Fruit fly (Drosophila melanogaster) Kc167 (cell line): ENCODE results near the gene CG9525.

Experiments
- Myc ChIP-seq: fragments of >200 bp; optimal IDR thresholded peaks from 2 replicates; lab custom pipeline; 2017; ENCODE audit warnings: missing external identifiers
- Sin3A ChIP-seq: fragments of >200 bp; optimal IDR thresholded peaks from 2 replicates; lab custom pipeline; 2018; ENCODE audit warnings: missing external identifiers
- h ChIP-seq: fragments of >200 bp; optimal IDR thresholded peaks from 3 replicates; lab custom pipeline; 2018; ENCODE audit warnings: missing external identifiers
- insv ChIP-seq: fragments of >200 bp; optimal IDR thresholded peaks from 3 replicates; lab custom pipeline; 2018; ENCODE audit warnings: missing external identifiers
- psq ChIP-seq: fragments of >200 bp; optimal IDR thresholded peaks from 2 replicates; lab custom pipeline; 2017; ENCODE audit warnings: missing external identifiers
- ttk ChIP-seq: sonication (Bioruptor generic); optimal IDR thresholded peaks from 2 replicates; lab custom pipeline; 2017; ENCODE audit warnings: missing external identifiers

CG9525 gene

DNA sequence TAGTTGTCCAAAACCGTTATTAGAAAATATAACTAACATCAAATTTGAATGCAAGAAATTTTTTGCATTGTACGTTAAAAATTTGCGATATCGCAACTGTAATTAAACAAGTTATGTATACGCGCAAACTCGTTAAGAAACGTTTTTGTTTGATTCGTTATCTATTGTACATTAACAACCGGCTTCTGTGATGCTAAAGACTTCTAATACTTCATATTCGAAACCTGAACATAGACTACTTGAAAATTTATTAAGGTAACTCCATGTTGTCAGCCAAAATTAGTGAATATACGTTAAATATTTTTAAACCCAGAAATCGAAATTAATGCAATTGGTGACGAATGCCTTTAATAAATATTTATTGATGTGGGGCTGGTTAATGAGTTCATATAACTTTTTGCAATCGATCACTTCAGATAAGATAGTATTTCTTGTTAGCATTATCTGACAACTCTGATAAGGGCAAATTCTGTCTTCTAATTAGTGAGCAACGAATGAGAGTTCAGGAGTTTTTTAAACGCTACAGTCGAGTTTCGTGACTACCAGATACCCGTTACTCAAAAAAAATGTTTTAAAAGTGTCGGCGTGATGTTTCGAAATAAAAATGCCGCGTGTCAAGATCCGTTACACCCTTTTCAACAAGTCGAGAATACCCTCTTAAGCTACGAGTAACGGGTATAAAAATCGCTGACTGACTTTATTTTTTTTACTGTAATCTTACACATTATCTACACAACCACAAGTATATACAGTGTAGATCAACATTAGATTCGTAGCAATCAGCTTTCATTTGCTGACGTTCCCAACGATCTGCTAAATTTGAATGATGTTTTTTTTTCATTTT, 9.7 kb downstream of the CG9525 start:
- TF ChIP-seq h (lab: Kevin White, UChicago) (no peak), insv (lab: Kevin White, UChicago) (no peak), Myc (lab: Kevin White, UChicago) (no peak), Sin3A (lab: Kevin White, UChicago) (no peak), ttk (lab: Kevin White, UChicago) (no peak)

dm6 chr2L:8951184-8951934, 10.8 kb downstream of the CG9525 start, which contains the start of gene C1GalTA:
Gene C1GalTA (minus strand): TSS chr2L:8951216.
- TF ChIP-seq insv (lab: Kevin White, UChicago) (no peak), Sin3A (lab: Kevin White, UChicago) (no peak), ttk (lab: Kevin White, UChicago) (no peak), psq (lab: Kevin White, UChicago) (no peak), Myc (lab: Kevin White, UChicago) (no peak), h (lab: Kevin White, UChicago) (no peak)

- TF ChIP-seq h (lab: Kevin White, UChicago) (no peak), Sin3A (lab: Kevin White, UChicago) (no peak), insv (lab: Kevin White, UChicago) (no peak)
Measured at dm6 chr2L:8949919-8950722, 12.0 kb downstream of the CG9525 start.

DNA sequence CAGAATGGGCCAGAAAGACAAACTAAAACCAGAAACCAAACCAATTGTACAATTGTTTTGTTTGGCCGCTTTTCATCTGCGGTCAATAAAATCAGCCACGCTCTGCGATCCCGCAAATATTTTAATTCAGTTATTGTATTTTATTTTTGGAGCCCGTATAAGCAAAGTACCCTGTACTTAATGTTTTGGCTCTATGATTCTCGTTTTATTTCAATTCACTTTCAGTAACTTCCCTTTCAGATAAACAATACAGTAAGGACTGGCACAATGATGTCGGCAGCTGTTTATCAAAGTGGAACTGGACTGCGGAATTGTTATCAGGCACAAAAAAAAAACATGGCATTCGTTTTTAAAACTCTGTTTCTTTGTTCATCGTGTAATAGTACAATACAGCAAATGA, 13.5 kb downstream of the CG9525 start:
- TF ChIP-seq psq (lab: Kevin White, UChicago) = no peak
- TF ChIP-seq ttk (lab: Kevin White, UChicago) = no peak
- TF ChIP-seq insv (lab: Kevin White, UChicago) = no peak
- TF ChIP-seq Myc (lab: Kevin White, UChicago) = no peak
- TF ChIP-seq Sin3A (lab: Kevin White, UChicago) = no peak
- no peak for TF ChIP-seq h (lab: Kevin White, UChicago)

DNA sequence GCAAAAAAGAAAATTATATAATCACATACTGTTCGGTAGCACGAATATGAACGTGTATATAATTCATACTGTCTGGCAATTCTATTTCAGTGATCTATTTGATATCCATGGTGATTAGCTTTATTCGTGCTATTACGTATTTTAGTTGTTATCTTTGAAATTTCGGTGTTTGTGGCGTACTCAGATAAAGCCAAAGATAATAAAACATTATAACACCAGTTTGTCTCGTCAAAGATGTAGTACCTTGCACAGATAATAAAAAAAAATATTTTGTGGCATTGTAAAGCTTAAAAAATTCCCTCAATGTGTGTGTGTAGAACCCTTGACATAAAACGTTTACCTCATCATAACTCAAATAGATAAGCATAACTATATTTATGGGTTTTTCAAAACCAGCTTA, 14.2 kb downstream of the CG9525 start:
- TF ChIP-seq Sin3A (lab: Kevin White, UChicago) = no peak
- TF ChIP-seq insv (lab: Kevin White, UChicago) = no peak
- TF ChIP-seq psq (lab: Kevin White, UChicago) = no peak
- TF ChIP-seq Myc (lab: Kevin White, UChicago) = no peak

DNA sequence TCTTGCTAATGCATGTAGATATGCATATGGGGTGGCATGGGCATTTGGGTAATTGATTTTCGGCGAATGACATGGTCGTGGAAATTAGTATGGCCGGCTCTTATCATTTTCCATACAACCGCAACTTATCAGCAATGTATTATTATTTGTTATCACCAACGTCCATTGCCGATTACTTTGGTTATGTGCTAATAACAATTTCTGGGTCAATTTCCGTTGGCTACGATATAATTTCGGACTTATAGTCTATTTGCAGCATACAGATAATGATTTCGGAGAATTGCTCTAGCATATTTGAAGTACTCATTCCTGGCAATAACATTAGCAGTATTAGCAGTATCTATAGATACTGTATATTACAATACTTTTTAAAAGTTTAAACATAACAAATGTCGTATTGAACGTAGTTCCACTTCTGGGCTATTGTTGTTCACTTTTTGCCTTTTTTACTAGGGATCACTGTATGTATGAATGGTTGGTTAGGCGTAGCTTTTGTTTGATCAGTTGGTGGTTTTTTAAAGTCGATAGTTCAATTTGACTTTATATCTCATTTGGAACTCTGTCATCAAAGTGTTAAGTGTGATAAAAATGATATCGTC, 15.3 kb downstream of the CG9525 start, which contains the start of gene CG46397:
TSS of gene CG46397 (plus strand) at position 549 of the 599 bp plus-strand sequence.
- TF ChIP-seq ttk (lab: Kevin White, UChicago) (no peak), insv (lab: Kevin White, UChicago) (no peak), h (lab: Kevin White, UChicago) (no peak), psq (lab: Kevin White, UChicago) (no peak), Sin3A (lab: Kevin White, UChicago) (no peak), Myc (lab: Kevin White, UChicago) (no peak)

- TF ChIP-seq ttk (lab: Kevin White, UChicago) (no peak), Myc (lab: Kevin White, UChicago) (no peak), h (lab: Kevin White, UChicago) (no peak), psq (lab: Kevin White, UChicago) (no peak), insv (lab: Kevin White, UChicago) (no peak)
Measured at dm6 chr2L:8943110-8943509, 19.0 kb downstream of the CG9525 start, which contains the start of gene CG9515. Gene CG9515 (minus strand): TSS chr2L:8943257.

dm6 chr2L:8941736-8942337, 20.3 kb downstream of the CG9525 start, which contains the start of gene Argl:
Gene Argl (minus strand): TSS chr2L:8942105.
- TF ChIP-seq h (lab: Kevin White, UChicago) (no peak), Myc (lab: Kevin White, UChicago) (no peak), insv (lab: Kevin White, UChicago) (no peak), psq (lab: Kevin White, UChicago) (no peak), Sin3A (lab: Kevin White, UChicago) (no peak), ttk (lab: Kevin White, UChicago) (no peak)

- TF ChIP-seq Sin3A (lab: Kevin White, UChicago) (no peak), insv (lab: Kevin White, UChicago) (no peak), psq (lab: Kevin White, UChicago) (no peak), h (lab: Kevin White, UChicago) (no peak), Myc (lab: Kevin White, UChicago) (no peak), ttk (lab: Kevin White, UChicago) (no peak)
Measured at dm6 chr2L:8940680-8941079, 21.5 kb downstream of the CG9525 start.

DNA sequence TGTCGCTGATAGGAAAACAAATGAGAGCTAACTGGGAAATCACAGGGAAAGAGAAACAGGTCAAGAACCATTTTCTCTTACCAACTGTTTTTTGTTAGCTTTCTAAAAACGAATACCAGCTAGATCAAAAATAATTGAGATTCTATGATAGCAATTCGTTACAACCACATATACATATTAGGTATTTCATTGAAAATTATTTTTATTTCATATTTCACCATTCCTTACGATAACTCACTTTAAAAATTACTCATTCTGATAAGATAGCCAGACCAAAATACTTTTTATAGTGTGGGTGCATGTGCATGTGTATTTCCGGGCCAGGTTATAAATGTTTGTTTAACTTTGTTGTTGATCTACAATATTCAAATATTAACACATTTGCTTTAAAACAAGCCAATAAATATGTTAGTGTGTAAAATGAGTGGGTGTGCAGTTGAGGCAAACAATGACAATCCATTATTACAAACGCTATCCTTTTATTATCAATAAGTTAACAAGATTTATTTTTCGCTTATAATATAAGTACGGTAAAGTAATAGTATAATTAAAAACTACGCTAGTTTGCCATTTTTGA, 24.2 kb downstream of the CG9525 start:
- TF ChIP-seq insv (lab: Kevin White, UChicago) (no peak), psq (lab: Kevin White, UChicago) (no peak), ttk (lab: Kevin White, UChicago) (no peak), Myc (lab: Kevin White, UChicago) (no peak), Sin3A (lab: Kevin White, UChicago) (no peak), h (lab: Kevin White, UChicago) (no peak)
